Fruit fly (Drosophila melanogaster) whole organism: ENCODE results near the gene CG2120.

Experiments used
- CG8478 ChIP-seq: fragments of >200 bp; optimal IDR thresholded peaks from 2 replicates; lab custom pipeline; 2018; ENCODE audit warnings: inconsistent platforms
- Dll ChIP-seq: fragments of >200 bp; optimal IDR thresholded peaks from 2 replicates; lab custom pipeline; 2017
- EcR ChIP-seq, 2 experiments: fragments of >200 bp; optimal IDR thresholded peaks; 2 replicates each; lab custom pipeline; 2017; ENCODE audit warnings: missing biosample characterization in 2 of 2, missing genetic modification characterization in 2 of 2, missing genetic modification reagents in 2 of 2
- pan ChIP-seq: fragments of >200 bp; optimal IDR thresholded peaks from 2 replicates; lab custom pipeline; 2017
- psq ChIP-seq: fragments of >200 bp; optimal IDR thresholded peaks from 2 replicates; lab custom pipeline; 2017
- usp ChIP-seq: fragments of >200 bp; optimal IDR thresholded peaks from 2 replicates; lab custom pipeline; 2017; ENCODE audit warnings: missing biosample characterization, missing genetic modification characterization, mixed read lengths

CG2120 gene

dm6 chrX:8107936-8108335 lies 27.7 kb upstream of the CG2120 start:
- TF ChIP-seq psq (no peak), Dll (lab: Kevin White, UChicago) (no peak), pan (lab: Kevin White, UChicago) (no peak), CG8478 (lab: Kevin White, UChicago) (no peak), usp (no peak), EcR (GFP tag; optimal IDR thresholded peaks at IDR 0.05; lab: Kevin White, UChicago) (no peak)

DNA sequence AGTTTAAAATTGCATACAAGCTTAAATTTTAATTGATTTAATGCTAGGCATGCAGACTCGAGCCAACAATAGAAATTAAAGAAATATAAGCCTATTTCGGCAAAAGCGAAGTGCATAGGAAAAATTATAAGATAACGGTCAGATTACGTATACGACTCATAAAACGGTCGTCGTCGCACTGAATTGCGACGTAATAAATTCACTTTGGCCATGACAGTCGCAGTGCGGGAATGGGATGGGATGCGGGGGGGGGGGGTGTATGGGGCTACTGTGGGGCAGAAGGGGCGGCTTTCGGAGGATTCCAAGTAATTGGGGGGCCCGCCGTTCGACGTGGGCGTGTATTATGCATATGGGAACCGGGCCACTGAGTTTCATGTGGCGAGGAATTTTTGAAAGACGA lies 24.6 kb upstream of the CG2120 start:
- TF ChIP-seq Dll (lab: Kevin White, UChicago) = no peak
- TF ChIP-seq psq = no peak
- TF ChIP-seq pan (lab: Kevin White, UChicago) = no peak
- no peak for TF ChIP-seq EcR (GFP tag; optimal IDR thresholded peaks at IDR 0.05; lab: Kevin White, UChicago)
- TF ChIP-seq CG8478 (lab: Kevin White, UChicago) = no peak
- TF ChIP-seq usp = no peak

DNA sequence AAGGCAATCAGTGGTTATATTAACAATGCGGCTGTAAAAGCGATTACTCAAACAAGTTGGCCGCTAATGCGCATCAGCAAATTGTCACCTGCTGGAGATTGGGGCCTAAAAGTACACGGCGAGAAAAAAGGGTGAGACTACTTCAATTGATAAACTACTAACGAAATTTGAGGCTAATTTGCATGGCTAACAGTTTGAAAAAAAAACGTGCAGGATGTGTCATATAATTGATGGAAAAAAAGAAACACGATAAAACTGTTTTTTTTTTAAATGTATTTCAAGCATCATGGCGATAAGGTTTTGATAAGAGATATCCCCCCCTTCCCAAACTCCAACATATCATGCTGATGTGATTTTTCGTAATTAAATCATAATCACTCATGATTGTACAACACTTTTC lies 22.9 kb upstream of the CG2120 start:
- TF ChIP-seq usp (no peak), EcR (GFP tag; optimal IDR thresholded peaks at IDR 0.05; lab: Kevin White, UChicago) (no peak), CG8478 (lab: Kevin White, UChicago) (no peak), pan (lab: Kevin White, UChicago) (no peak), Dll (lab: Kevin White, UChicago) (no peak), psq (no peak)

DNA sequence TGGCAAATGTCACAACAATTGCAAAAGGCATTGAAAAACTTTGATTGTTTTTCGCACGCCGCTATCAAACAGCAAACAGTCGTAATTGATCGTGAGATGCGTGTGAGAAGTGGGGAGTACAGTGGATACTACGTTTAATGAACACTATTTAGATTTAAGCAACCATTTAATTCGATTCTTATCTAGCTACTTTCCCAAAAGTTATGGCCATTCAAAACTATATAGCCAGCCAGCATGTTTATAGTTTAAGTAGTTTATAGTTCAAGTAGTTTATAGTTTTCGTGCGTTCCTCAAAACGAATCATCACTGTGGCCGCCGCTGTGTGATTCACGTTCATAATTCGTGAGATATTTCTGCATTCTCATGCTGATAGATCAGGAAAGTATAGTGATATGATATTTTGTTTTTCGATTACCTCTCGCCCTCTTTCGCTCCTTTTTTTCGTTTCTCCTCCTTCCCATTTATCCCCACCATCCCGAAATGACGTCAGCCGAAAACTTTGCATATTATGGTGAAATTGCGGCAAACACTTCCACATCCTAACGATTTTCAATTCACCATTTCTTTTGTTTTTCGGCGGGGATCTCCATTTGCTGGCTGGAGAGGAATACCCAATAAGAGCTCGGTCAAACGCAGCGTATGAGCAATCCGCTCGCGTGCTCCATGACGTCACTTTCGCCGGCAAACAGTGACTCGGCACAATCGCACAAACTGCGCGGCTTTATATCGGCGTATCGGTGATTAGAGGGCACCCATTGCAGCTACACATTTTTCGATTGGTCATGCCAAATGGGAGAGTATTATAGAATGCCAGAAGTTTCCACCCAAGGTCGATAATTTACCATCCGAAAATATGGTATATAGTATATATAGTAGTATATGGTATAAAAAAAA lies 22.0 kb upstream of the CG2120 start:
- TF ChIP-seq CG8478 (lab: Kevin White, UChicago) (no peak), Dll (lab: Kevin White, UChicago) (no peak), psq (no peak), usp (no peak), EcR (GFP tag; optimal IDR thresholded peaks at IDR 0.05; lab: Kevin White, UChicago) (no peak), pan (lab: Kevin White, UChicago) (no peak)

DNA sequence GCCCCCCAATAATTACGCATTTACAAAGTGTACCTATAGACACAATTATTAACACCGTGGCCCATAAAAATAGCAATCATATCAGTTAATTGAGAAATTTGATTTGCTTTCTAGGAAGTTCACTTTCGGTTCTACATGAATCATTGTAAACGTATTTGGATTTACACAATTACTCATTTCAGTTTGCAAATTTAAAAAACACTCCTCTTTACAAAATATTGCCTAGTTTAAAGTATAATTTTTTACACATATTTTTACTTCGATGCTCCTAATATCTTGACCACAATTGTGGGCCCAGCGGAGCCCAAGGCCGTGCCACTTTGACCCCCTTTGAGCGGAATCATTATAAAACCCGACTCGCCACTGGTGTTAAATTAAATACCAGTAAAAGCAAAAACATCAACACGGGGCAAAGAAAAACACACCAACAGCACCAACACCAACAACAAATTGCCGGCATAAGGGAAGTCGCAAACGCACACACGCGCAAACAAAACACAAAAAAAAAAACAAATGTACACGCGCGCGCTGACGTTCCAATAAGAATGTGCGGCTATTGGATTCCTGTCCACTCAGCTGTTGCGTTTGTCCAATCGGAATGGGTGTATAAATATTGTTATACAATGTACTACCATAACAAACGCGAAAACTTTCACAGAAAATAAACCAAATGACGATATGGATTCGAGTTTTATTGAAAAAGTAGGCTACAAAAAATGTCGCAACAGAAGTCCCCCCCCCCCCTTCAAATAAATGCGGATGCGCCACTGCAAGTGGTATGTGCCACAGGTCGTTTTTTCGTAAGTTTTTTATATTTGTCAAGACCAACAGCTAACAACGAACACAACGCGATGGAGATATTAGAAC lies 20.9 kb upstream of the CG2120 start:
- TF ChIP-seq CG8478 (lab: Kevin White, UChicago) = no peak
- TF ChIP-seq pan (lab: Kevin White, UChicago) = no peak
- no peak for TF ChIP-seq EcR (GFP tag; optimal IDR thresholded peaks at IDR 0.05; lab: Kevin White, UChicago)
- no peak for TF ChIP-seq psq
- TF ChIP-seq usp = no peak
- no peak for TF ChIP-seq Dll (lab: Kevin White, UChicago)

- TF ChIP-seq Dll (lab: Kevin White, UChicago) = no peak
- no peak for TF ChIP-seq EcR (GFP tag; optimal IDR thresholded peaks at IDR 0.05; lab: Kevin White, UChicago)
- no peak for TF ChIP-seq usp
- TF ChIP-seq CG8478 (lab: Kevin White, UChicago) = no peak
- TF ChIP-seq pan (lab: Kevin White, UChicago) = no peak
- no peak for TF ChIP-seq psq
These were observed 20.3 kb upstream of the CG2120 start for dm6 chrX:8115343-8115676.

- TF ChIP-seq psq (no peak), usp (no peak), EcR (GFP tag; optimal IDR thresholded peaks at IDR 0.05; lab: Kevin White, UChicago) (no peak), CG8478 (lab: Kevin White, UChicago) (no peak), pan (lab: Kevin White, UChicago) (no peak), Dll (lab: Kevin White, UChicago) (no peak)
These were observed 19.8 kb upstream of the CG2120 start, which contains the start of gene Gclc for dm6 chrX:8115717-8116311. Gene Gclc, minus strand, starts transcription at chrX:8116147.

DNA sequence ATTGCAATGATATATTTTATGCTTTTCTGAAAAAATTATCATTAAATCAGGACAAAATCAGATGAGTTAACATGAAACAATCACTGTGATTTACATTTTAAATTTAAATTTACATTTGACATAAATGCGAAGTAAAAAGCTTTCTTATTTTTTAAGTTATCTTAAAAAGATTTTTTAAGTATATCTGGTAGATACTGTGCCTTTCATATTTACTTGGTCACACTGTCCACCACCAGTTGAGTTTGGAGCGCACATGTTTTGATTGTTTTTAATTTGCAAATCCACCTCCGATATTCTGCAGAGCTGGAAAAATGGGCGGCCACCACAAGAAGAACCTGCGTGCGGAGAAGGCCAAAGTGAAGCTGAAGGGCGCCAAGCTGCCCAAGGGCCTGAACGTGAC lies 18.8 kb upstream of the CG2120 start, which contains the start of gene CG1575:
Gene CG1575, plus strand, starts transcription at position 200 of the 400 bp plus-strand sequence.
- no peak for TF ChIP-seq CG8478 (lab: Kevin White, UChicago)
- no peak for TF ChIP-seq Dll (lab: Kevin White, UChicago)
- no peak for TF ChIP-seq EcR (GFP tag; optimal IDR thresholded peaks at IDR 0.05; lab: Kevin White, UChicago)
- no peak for TF ChIP-seq pan (lab: Kevin White, UChicago)
- no peak for TF ChIP-seq usp
- no peak for TF ChIP-seq psq

dm6 chrX:8120939-8121338 lies 14.7 kb upstream of the CG2120 start, which contains the start of gene CG2260:
Gene CG2260, minus strand, starts transcription at chrX:8121147.
- no peak for TF ChIP-seq psq

DNA sequence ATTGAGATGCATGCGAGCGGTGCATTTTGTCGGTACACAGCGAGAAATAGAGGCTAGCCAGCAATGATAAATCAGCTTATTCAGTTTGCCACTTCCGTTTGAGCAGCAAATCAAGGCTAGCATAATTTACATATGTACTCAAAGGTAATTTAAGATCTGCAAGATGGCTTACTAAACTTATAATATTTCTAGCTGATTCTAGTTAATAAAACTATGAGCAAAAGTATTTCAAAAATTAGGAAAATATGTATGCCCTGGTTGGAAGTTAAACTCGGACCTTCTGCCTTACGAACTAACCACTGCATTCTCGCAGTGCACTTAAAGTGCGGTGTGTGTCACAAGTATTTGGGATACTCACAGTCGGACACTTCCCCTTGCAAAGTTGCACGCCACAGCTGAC lies 12.8 kb upstream of the CG2120 start:
- TF ChIP-seq EcR (GFP tag; optimal IDR thresholded peaks at IDR 0.05; lab: Kevin White, UChicago) (no peak), psq (no peak), pan (lab: Kevin White, UChicago) (no peak), CG8478 (lab: Kevin White, UChicago) (no peak), usp (no peak), Dll (lab: Kevin White, UChicago) (no peak)

dm6 chrX:8125224-8125649 lies 10.4 kb upstream of the CG2120 start:
- no peak for TF ChIP-seq psq
- TF ChIP-seq CG8478 (lab: Kevin White, UChicago) = no peak
- no peak for TF ChIP-seq Dll (lab: Kevin White, UChicago)
- TF ChIP-seq usp = no peak
- TF ChIP-seq EcR (GFP tag; optimal IDR thresholded peaks at IDR 0.05; lab: Kevin White, UChicago) = no peak
- TF ChIP-seq pan (lab: Kevin White, UChicago) = no peak
